Worm (Caenorhabditis elegans) whole organism, mixed stage, embryonic: Measurements from ENCODE around the gene pdhk-2.

ENCODE experiments used
- elt-1 ChIP-seq: sonication (generic microtip); optimal IDR thresholded peaks from 2 replicates; lab custom pipeline; 2017; ENCODE audit warnings: missing genetic modification characterization, mild to moderate bottlenecking, missing compliant biosample characterization, antibody characterized with exemption, moderate library complexity, borderline replicate concordance; ENCODE audit not compliant: insufficient read depth
- mep-1 ChIP-seq: fragments of 150-350 bp; optimal IDR thresholded peaks from 2 replicates; lab custom pipeline; 2017; ENCODE audit warnings: missing biosample characterization, missing genetic modification reagents, missing genetic modification characterization, inconsistent platforms
- nhr-12 ChIP-seq: fragments of 150-350 bp; optimal IDR thresholded peaks from 2 replicates; lab custom pipeline; 2014; ENCODE audit warnings: missing biosample characterization, missing genetic modification characterization
- sptf-1 ChIP-seq: sonication (generic microtip); optimal IDR thresholded peaks from 2 replicates; lab custom pipeline; 2017; ENCODE audit warnings: mild to moderate bottlenecking, missing genetic modification characterization, moderate library complexity, missing compliant biosample characterization
- tbx-8 ChIP-seq: fragments of 200-800 bp; sonication (Bioruptor generic); optimal IDR thresholded peaks from 2 replicates; lab custom pipeline; 2018; ENCODE audit warnings: mild to moderate bottlenecking, missing genetic modification characterization, moderate library complexity, missing compliant biosample characterization
- ztf-11 ChIP-seq: fragments of 150-350 bp; optimal IDR thresholded peaks from 2 replicates; lab custom pipeline; 2014; ENCODE audit warnings: missing biosample characterization, missing genetic modification characterization

- no peak for TF ChIP-seq elt-1 (tag; lab: Kevin White, UChicago)
- TF ChIP-seq tbx-8 (GFP tag; lab: Kevin White, UChicago): no peak
- TF ChIP-seq nhr-12 (tag; lab: Kevin White, UChicago): no peak
- TF ChIP-seq ztf-11 (tag; lab: Kevin White, UChicago): no peak
- TF ChIP-seq sptf-1: no peak
- TF ChIP-seq mep-1 (tag; lab: Kevin White, UChicago): no peak
Observed at ce11 chrIII:8719769-8720252, 21.4 kb downstream of the pdhk-2 start, which contains the start of gene hipr-1.
